Fruit fly (Drosophila melanogaster) ovary, adult (tissue): Measurements from ENCODE around the gene CG7668.

ENCODE experiments used
- CG17801 ChIP-seq: fragments of 200-800 bp; optimal IDR thresholded peaks from 2 replicates; lab custom pipeline; 2019; ENCODE audit warnings: missing biosample characterization, mild to moderate bottlenecking, missing genetic modification characterization, moderate library complexity; ENCODE audit not compliant: partially characterized antibody

Gene CG7668

DNA sequence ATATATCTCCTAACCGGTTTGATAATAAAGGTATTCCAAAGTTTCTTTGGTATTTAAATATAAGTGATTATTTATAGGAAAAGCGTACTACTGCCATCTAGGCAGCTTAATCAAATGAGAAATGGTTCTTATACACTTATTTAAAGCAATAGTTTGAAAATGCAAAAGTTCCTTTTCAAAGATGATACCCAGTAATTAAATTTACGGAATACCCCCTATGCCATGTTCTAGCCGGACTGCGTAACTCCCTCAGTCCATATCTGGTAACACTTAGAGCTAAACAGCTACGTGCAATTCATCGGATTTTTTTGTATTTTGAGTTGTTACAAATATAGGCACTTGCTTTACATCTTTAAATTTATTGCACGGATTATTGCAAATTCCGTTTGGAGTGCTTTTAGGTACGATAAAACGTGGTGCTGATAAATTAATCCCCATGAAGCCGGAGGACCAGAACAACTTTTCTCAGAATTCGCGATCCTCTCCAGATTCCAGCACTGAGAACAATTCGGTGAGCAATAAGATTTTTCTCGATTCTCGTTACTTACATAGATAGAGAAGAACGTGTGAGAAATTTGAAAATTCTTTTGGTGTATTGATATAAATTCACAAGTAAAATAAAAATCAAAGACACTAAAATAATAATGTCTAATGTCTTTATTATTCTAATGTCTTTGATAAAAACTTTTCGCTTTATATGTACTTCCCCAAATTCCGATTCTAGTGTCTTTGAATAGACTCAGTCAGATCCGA, at the start of gene CG7668:
TSS of gene CG7668 (plus strand) at position 255 of the 753 bp plus-strand sequence.
- TF ChIP-seq CG17801 (GFP tag; lab: Kevin White, UChicago), result peak; percentile 82

DNA sequence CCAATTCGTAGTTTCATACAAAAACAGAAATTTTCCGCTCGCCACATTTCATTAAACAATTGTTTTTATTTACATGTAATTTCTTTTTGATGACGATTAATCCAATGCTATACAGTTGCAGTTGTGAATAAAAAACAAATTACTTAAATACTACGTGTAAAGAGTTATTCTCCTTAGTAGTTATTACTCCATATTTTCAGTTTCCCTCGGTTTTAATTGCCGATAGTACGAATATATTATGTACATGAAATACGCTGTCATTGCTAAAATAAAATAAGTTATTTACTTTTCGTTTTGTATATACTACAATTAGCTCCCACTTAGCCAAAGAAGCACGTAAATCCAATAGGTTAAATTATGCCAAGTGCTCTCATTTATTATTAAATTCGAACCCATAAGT, 48.9 kb upstream of the CG7668 start, which contains the start of gene CG42655:
TSS of gene CG42655 (minus strand) at position 101 of the 400 bp plus-strand sequence.
- no peak for TF ChIP-seq CG17801 (GFP tag; lab: Kevin White, UChicago)

DNA sequence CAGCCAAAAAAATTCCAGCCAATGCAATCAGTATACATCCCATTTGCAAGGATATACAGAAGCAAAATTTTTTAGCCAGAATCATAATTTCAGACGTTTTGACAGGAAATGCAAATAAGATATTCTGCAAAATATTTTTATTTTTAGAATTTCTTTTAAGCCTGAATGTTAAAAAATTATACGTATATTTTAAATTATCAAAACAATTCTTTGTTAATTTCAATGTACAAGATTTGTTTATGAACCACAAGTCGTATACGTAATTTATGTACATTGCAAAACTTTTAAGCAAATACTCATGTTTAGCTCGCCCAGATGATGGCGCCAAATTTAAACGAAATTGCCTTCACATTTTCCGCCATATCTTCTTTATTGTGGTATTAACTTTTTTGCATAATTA, 48.1 kb upstream of the CG7668 start, which contains the start of gene CG42654:
TSS of gene CG42654 (minus strand) at position 101 of the 400 bp plus-strand sequence.
- no peak for TF ChIP-seq CG17801 (GFP tag; lab: Kevin White, UChicago)

DNA sequence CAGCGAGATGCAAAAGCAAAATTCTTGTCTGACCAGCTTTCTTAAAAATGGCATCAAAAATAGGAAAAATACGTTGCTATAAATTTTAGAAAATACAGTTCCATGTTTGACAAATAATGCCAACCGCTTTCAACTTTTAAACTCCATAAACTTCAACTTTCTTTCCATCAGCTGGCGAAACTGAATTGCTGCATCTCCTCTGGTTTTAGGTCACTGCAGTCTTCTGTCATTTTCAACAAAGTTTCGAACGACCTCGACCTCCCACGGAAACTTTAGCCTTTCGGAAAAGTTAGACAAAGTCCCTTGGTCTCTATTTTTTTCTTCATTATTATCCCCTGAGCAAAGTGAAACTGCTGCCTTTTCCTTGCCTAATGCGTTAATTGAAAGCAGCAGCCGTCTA, 46.8 kb upstream of the CG7668 start, which contains the start of gene CG42263:
TSS of gene CG42263 (minus strand) at position 101 of the 400 bp plus-strand sequence.
- no peak for TF ChIP-seq CG17801 (GFP tag; lab: Kevin White, UChicago)

DNA sequence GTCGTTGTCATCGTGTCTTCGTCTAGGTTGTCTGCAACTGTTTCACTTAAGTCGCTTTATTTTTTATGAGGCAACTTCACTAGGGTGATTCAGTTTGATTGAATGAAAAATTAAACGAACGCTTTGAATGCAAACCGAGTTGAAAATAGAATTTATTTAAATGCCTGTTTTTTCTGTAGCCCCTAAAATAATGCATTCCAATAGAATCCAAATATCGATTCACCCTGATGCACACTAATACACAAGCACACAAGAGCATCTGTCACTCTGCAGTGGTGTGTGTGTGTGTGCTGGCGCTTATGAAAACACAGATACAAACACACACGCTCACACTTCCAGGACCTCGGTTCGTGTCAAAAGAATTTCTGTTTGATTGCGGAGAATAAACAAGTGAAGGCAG, 40.7 kb upstream of the CG7668 start:
- no peak for TF ChIP-seq CG17801 (GFP tag; lab: Kevin White, UChicago)

DNA sequence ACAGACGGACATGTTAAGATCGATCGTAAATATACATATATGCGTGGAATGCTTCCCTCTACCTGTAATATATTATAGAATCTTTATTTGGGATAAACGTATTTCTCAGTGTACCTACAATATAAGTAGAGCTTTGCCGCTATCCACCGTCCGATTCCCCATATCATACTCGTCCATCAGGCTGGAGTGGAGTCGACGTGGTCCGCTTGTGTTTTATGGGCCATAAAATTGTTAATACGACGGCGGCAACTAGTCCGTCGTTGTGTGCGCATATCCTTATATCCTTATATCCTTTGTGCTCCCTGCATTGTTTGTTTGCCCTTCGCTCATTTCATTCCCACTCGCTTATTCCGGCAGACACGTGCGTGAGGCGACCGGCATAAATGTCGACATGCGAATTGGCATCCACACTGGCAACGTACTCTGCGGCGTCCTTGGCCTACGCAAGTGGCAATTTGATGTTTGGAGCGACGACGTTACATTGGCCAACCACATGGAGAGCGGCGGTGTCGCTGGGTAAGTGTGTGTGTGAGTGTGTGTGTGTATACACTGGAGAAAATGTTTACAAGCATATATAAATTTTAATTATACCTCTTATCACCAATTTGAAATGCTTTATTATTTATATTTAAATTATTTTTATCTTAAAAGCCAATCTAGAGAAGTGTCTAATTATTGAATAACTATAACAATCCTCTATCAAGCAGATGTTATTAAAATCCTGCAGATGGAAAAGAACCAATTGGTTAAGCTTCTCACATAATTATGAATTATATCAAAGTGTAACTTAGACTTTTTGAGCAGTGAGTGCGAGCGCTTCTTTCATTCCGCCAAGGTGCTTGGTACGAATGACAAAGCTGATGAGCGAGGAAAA, 33.6 kb upstream of the CG7668 start:
- no peak for TF ChIP-seq CG17801 (GFP tag; lab: Kevin White, UChicago)

DNA sequence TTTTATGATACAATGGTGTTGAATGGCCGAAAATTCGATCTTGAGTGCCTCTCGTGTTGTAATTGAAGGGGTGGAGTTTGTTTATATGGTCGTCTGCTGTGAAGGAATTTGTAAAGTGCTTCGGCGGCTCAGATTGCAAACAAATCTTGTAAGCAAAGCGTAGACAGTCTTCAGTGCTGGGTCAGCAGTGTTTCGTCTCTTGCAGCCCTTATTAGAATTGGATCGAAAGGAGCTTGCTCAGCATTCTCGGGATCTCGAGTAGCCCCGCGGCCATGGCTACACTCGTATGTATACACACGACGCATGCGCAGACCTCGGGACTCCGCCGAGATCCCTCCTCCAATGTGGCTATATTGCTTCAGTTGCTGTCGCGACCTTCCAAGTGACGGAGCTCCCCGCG, 24.4 kb upstream of the CG7668 start:
- TF ChIP-seq CG17801 (GFP tag; lab: Kevin White, UChicago), result no peak

DNA sequence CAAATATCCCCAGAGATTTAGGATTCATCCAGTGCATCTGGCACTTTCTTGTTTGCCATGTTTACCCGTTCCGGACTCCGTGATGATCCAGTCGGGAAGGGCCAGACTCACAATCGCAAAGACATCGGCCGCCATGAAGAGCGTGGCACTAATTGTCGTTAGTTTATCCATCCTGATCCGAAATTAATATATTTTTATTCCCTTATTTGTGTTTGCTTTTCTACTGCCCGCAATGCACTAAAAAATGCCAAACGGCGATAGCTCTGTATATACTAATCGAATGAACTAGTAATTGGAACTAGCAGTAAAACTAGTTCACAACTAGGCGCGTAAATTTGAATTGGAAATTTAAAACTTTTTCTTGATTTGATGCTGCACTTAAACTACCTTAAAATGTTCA, 22.9 kb upstream of the CG7668 start, which contains the start of gene CG14182:
TSS of gene CG14182 (minus strand) at position 221 of the 400 bp plus-strand sequence.
- peak; percentile 2 for TF ChIP-seq CG17801 (GFP tag; lab: Kevin White, UChicago)

DNA sequence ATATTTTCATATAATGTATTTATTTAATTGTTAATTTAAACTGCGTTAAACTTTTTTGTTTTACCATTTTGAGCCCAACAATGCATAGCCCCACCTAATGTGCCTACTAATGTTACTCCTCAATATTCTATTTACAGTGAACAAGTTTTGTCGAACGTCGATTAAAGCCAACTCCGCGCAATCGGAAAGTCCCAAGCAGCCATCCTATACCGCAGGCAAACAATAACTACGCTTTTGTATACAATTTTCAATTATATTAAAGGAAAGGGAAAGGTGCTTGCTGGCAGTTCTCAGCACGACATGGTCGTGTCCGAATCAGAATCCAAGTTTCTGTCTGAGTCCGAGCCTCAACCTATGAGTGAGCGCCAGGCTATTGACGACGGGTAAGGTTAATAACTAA, 21.2 kb upstream of the CG7668 start, which contains the start of gene CG17732:
TSS of gene CG17732 (plus strand) at position 301 of the 400 bp plus-strand sequence.
- no peak for TF ChIP-seq CG17801 (GFP tag; lab: Kevin White, UChicago)

DNA sequence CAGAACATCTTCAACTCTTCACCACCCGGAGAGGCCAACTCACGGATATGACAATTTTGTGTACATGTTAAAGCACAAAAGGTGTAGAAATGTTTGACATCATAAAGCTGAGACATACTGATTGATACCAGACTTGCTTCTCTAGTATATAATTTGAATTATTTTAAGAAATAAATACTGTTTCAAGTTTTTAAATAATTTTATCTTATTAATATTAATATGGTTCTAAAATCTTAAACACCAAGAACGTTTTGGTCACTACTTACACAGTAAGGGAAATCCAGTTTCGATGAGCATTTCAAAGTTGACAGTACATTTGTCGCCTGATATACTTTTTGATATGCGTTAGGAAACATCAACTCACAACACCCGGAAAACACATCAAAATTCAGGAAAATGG, 16.8 kb upstream of the CG7668 start, which contains the start of the genes hale and schuy:
TSS of gene hale (minus strand) at position 101 of the 400 bp plus-strand sequence.
TSS of gene schuy (plus strand) at position 326 of the 400 bp plus-strand sequence.
- TF ChIP-seq CG17801 (GFP tag; lab: Kevin White, UChicago), result no peak

DNA sequence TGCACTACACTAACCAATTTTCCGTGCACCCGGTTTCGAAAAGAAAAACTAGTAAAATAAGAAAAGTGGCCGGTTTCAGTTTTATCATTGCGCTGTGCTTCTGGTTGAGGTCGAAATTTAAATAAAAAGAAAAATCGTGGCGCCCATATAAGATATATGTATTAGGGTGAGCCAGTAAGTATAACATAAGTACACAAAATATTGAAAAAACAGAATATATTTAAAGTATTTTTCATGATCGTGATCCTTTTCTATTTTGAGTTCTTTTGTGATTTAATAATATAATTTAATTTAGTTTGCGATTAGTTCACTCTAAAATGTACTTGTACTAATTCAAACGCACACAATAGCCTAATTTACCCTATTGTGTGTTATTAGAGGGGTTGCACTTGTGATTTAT, 13.6 kb upstream of the CG7668 start, which contains the start of gene Csas:
TSS of gene Csas (minus strand) at position 101 of the 400 bp plus-strand sequence.
- TF ChIP-seq CG17801 (GFP tag; lab: Kevin White, UChicago), result no peak

DNA sequence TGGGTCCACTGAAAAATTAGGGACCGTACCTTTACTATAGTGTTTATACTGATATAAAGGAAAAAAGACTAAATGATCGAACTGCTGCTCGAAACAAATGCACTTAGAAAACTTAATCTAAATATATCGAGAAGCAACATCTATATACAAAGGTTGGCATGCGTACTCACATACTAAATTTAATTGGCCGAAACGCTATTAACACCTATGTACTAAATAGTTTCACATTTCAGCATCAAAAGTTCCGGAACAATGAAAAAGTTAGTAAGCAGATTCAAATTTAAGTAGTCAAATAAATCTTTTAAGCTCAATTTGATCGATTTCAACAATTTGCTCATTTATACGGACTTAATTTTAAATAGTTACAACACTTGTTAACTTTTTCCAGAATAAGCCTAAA, 11.4 kb upstream of the CG7668 start, which contains the start of gene fln:
TSS of gene fln (minus strand) at position 101 of the 400 bp plus-strand sequence.
- TF ChIP-seq CG17801 (GFP tag; lab: Kevin White, UChicago), result no peak

DNA sequence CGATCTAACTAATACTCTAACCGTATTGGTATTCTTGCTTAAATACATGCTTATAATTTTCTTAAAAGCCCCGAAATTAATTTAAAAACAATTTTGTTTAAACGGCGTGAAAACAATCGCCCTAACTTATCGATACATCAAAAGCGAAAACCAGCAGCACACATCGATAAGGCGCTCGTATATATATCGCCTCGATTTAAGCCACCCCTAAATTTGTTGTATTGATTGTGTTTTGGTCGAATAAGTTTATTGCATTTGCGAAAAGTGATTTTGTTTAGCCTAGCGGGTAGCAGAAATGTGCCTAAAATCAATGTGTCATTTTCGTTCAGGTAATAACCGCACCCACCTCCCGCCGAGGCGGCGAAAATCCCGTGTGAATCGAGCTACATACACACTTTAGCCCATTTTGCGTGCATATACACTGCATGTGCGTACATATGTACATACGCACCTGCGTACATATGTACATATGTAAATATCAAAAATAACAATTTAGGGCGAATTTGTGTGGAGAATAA, 10.8 kb upstream of the CG7668 start, which contains the start of the genes CG7646 and Nca:
TSS of gene CG7646 (plus strand) at position 174 of the 518 bp plus-strand sequence.
TSS of gene Nca (plus strand) at position 174 of the 518 bp plus-strand sequence.
- no peak for TF ChIP-seq CG17801 (GFP tag; lab: Kevin White, UChicago)

DNA sequence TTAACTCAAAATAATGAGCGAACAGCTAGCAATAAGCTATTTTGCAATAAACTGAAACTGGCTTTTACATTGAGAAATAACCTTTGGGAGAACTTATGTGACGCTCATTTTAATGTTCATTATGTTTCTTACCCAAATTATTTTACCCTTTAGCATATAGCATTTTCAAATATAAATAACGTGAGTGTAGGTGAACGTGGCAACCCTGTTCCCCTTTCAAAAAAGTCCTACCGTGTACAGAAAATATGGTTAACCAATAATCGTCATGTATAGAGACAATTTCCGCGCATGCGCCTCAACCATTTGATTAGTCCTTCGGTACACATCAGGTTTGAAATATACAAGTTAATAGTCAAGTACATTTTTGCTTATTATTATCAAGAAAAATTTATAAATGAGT, 8.5 kb upstream of the CG7668 start:
- no peak for TF ChIP-seq CG17801 (GFP tag; lab: Kevin White, UChicago)
